Worm (Caenorhabditis elegans) whole organism, L1 larva: Measurements from ENCODE around the gene bcl-7.

Source experiments
- ama-1 ChIP-seq: fragments of 150-350 bp; optimal IDR thresholded peaks from 2 replicates; lab custom pipeline; 2014
- ceh-82 ChIP-seq, 3 experiments: fragments of 150-350 bp in 1 of 3; sonication (generic microtip) in 2 of 3; optimal IDR thresholded peaks; 2 replicates each; lab custom pipeline; 2014 to 2017; ENCODE audit warnings: missing biosample characterization in 3 of 3, missing genetic modification characterization in 3 of 3
- egl-13 ChIP-seq: sonication (generic microtip); optimal IDR thresholded peaks from 2 replicates; lab custom pipeline; 2016; ENCODE audit warnings: missing genotype, missing genetic modification reagents, missing genetic modification characterization, missing compliant biosample characterization
- fkh-4 ChIP-seq: sonication (generic microtip); optimal IDR thresholded peaks from 2 replicates; lab custom pipeline; 2016; ENCODE audit warnings: missing compliant biosample characterization, missing genetic modification characterization, borderline replicate concordance
- lin-15B ChIP-seq: fragments of 150-350 bp; sonication (generic microtip); optimal IDR thresholded peaks from 3 replicates; lab custom pipeline; 2014; ENCODE audit warnings: missing biosample characterization, missing genetic modification characterization
- lin-39 ChIP-seq: fragments of 150-350 bp; optimal IDR thresholded peaks from 2 replicates; lab custom pipeline; 2014; ENCODE audit warnings: missing biosample characterization, missing genetic modification reagents, missing genetic modification characterization
- mdl-1 ChIP-seq, 2 experiments: fragments of 150-350 bp; optimal IDR thresholded peaks; 2 replicates each; lab custom pipeline; 2014 to 2017; ENCODE audit warnings: missing biosample characterization in 2 of 2, missing genetic modification characterization in 2 of 2, inconsistent platforms in 1 of 2
- nhr-237 ChIP-seq: fragments of 150-350 bp; optimal IDR thresholded peaks from 2 replicates; lab custom pipeline; 2014; ENCODE audit warnings: missing biosample characterization, missing genetic modification characterization
- nhr-76 ChIP-seq: sonication (generic microtip); optimal IDR thresholded peaks from 2 replicates; lab custom pipeline; 2017; ENCODE audit warnings: missing biosample characterization, missing genetic modification characterization
- nhr-90 ChIP-seq: sonication (generic microtip); optimal IDR thresholded peaks from 2 replicates; lab custom pipeline; 2016; ENCODE audit warnings: mild to moderate bottlenecking, missing genetic modification characterization, missing compliant biosample characterization; ENCODE audit not compliant: poor library complexity
- unc-62 ChIP-seq: fragments of 150-350 bp; optimal IDR thresholded peaks from 2 replicates; lab custom pipeline; 2014; ENCODE audit warnings: missing biosample characterization, missing genetic modification reagents, missing genetic modification characterization
- ztf-11 ChIP-seq, 2 experiments: sonication (generic microtip); optimal IDR thresholded peaks; 2 replicates each; lab custom pipeline; 2016 to 2017; ENCODE audit warnings: missing genetic modification characterization in 2 of 2, missing biosample characterization in 1 of 2, missing compliant biosample characterization in 1 of 2

ce11 chrIII:5908408-5908807 lies 17.5 kb upstream of the bcl-7 start, which contains the start of gene C28H8.3:
- TF ChIP-seq egl-13 (tag; lab: Kevin White, UChicago) (no peak), ama-1 (no peak), nhr-90 (no peak), nhr-237 (tag; lab: Kevin White, UChicago) (no peak), lin-39 (no peak), ceh-82 (tag; optimal IDR thresholded peaks at IDR 0.05; lab: Kevin White, UChicago) (no peak), fkh-4 (tag; lab: Kevin White, UChicago) (no peak), ztf-11 (tag; optimal IDR thresholded peaks at IDR 0.05; lab: Kevin White, UChicago) (no peak), nhr-76 (tag; lab: Kevin White, UChicago) (no peak), unc-62 (no peak), lin-15B (tag; lab: Kevin White, UChicago) (no peak), mdl-1 (tag; optimal IDR thresholded peaks at IDR 0.05; lab: Kevin White, UChicago) (no peak)
